Worm (Caenorhabditis elegans) whole organism, L3 larva: ENCODE results near the gene nhr-186.

Source experiments
- R02D3.7 ChIP-seq: fragments of 150-350 bp; optimal IDR thresholded peaks from 2 replicates; lab custom pipeline; 2014; ENCODE audit warnings: missing biosample characterization, missing genetic modification characterization
- ZK546.5 ChIP-seq: sonication (generic microtip); optimal IDR thresholded peaks from 2 replicates; lab custom pipeline; 2017; ENCODE audit warnings: missing biosample characterization, missing genetic modification characterization
- aly-2 ChIP-seq: fragments of 150-350 bp; optimal IDR thresholded peaks from 2 replicates; lab custom pipeline; 2014; ENCODE audit warnings: missing biosample characterization, missing genetic modification characterization
- ceh-16 ChIP-seq: sonication (generic microtip); optimal IDR thresholded peaks from 2 replicates; lab custom pipeline; 2017; ENCODE audit warnings: missing biosample characterization, missing genetic modification characterization
- ceh-28 ChIP-seq: fragments of 150-350 bp; optimal IDR thresholded peaks from 2 replicates; lab custom pipeline; 2014; ENCODE audit warnings: missing biosample characterization, missing genetic modification reagents, missing genetic modification characterization
- ceh-82 ChIP-seq: fragments of 150-350 bp; optimal IDR thresholded peaks from 2 replicates; lab custom pipeline; 2014; ENCODE audit warnings: missing biosample characterization, missing genetic modification characterization
- daf-12 ChIP-seq: fragments of 150-350 bp; optimal IDR thresholded peaks from 2 replicates; lab custom pipeline; 2014; ENCODE audit warnings: missing biosample characterization, missing genetic modification reagents, missing genetic modification characterization
- egl-5 ChIP-seq: fragments of 150-350 bp; optimal IDR thresholded peaks from 2 replicates; lab custom pipeline; 2017; ENCODE audit warnings: missing biosample characterization, missing genetic modification reagents, missing genetic modification characterization, inconsistent platforms
- elt-1 ChIP-seq: fragments of 150-350 bp; optimal IDR thresholded peaks from 2 replicates; lab custom pipeline; 2014; ENCODE audit warnings: missing biosample characterization, missing genetic modification characterization
- elt-2 ChIP-seq: sonication (generic microtip); optimal IDR thresholded peaks from 2 replicates; lab custom pipeline; 2016; ENCODE audit warnings: missing genetic modification reagents, mild to moderate bottlenecking, missing genetic modification characterization, missing compliant biosample characterization
- elt-3 ChIP-seq, 3 experiments: fragments of 150-350 bp in 1 of 3; sonication (generic microtip) in 2 of 3; optimal IDR thresholded peaks; 2 replicates in 2 of 3; 4 replicates in 1 of 3; lab custom pipeline; 2014 to 2017; ENCODE audit warnings: missing biosample characterization in 3 of 3, missing genetic modification characterization in 3 of 3
- eor-1 ChIP-seq, 2 experiments: fragments of 150-350 bp; optimal IDR thresholded peaks; 2 replicates each; lab custom pipeline; 2014 to 2018; ENCODE audit warnings: missing biosample characterization in 2 of 2, missing genetic modification characterization in 2 of 2
- fkh-10 ChIP-seq: sonication (generic microtip); optimal IDR thresholded peaks from 2 replicates; lab custom pipeline; 2017; ENCODE audit warnings: missing biosample characterization, missing genetic modification reagents, missing genetic modification characterization
- fos-1 ChIP-seq: fragments of 150-350 bp; optimal IDR thresholded peaks from 2 replicates; lab custom pipeline; 2014; ENCODE audit warnings: missing biosample characterization, missing genetic modification characterization
- hmg-11 ChIP-seq: sonication (generic microtip); optimal IDR thresholded peaks from 2 replicates; lab custom pipeline; 2016; ENCODE audit warnings: missing genetic modification characterization, missing compliant biosample characterization
- jun-1 ChIP-seq: fragments of 150-350 bp; optimal IDR thresholded peaks from 2 replicates; lab custom pipeline; 2014; ENCODE audit warnings: missing biosample characterization, missing genetic modification reagents, missing genetic modification characterization
- lin-15B ChIP-seq: fragments of 150-350 bp; optimal IDR thresholded peaks from 2 replicates; lab custom pipeline; 2014; ENCODE audit warnings: missing biosample characterization, missing genetic modification characterization
- lin-39 ChIP-seq: fragments of 150-350 bp; optimal IDR thresholded peaks from 2 replicates; lab custom pipeline; 2018; ENCODE audit warnings: missing biosample characterization, missing genetic modification reagents, missing genetic modification characterization
- lsy-12 ChIP-seq: sonication (generic microtip); optimal IDR thresholded peaks from 2 replicates; lab custom pipeline; 2016; ENCODE audit warnings: mild to moderate bottlenecking, missing genetic modification characterization, missing compliant biosample characterization
- mdl-1 ChIP-seq: fragments of 150-350 bp; optimal IDR thresholded peaks from 2 replicates; lab custom pipeline; 2014; ENCODE audit warnings: missing biosample characterization, missing genetic modification characterization
- mml-1 ChIP-seq: fragments of 150-350 bp; sonication (generic microtip); optimal IDR thresholded peaks from 3 replicates; lab custom pipeline; 2014; ENCODE audit warnings: missing biosample characterization, missing genetic modification characterization
- nhr-11 ChIP-seq: fragments of 150-350 bp; optimal IDR thresholded peaks from 2 replicates; lab custom pipeline; 2014; ENCODE audit warnings: missing biosample characterization, missing genetic modification characterization
- nhr-12 ChIP-seq: fragments of 150-350 bp; optimal IDR thresholded peaks from 2 replicates; lab custom pipeline; 2014; ENCODE audit warnings: missing biosample characterization, missing genetic modification characterization
- nhr-237 ChIP-seq: fragments of 150-350 bp; optimal IDR thresholded peaks from 2 replicates; lab custom pipeline; 2014; ENCODE audit warnings: missing biosample characterization, missing genetic modification characterization
- nhr-25 ChIP-seq: sonication (generic microtip); optimal IDR thresholded peaks from 2 replicates; lab custom pipeline; 2017; ENCODE audit warnings: missing biosample characterization, missing genetic modification characterization
- nhr-28 ChIP-seq: fragments of 150-350 bp; optimal IDR thresholded peaks from 2 replicates; lab custom pipeline; 2014; ENCODE audit warnings: missing biosample characterization, missing genetic modification characterization
- nhr-43 ChIP-seq: sonication (generic microtip); optimal IDR thresholded peaks from 2 replicates; lab custom pipeline; 2016; ENCODE audit warnings: mild to moderate bottlenecking, missing genetic modification characterization, missing compliant biosample characterization; ENCODE audit not compliant: poor library complexity, severe bottlenecking
- nhr-67 ChIP-seq: fragments of 150-350 bp; optimal IDR thresholded peaks from 2 replicates; lab custom pipeline; 2014; ENCODE audit warnings: missing biosample characterization, missing genetic modification characterization
- nhr-76 ChIP-seq: fragments of 150-350 bp; sonication (generic microtip); optimal IDR thresholded peaks from 5 replicates; lab custom pipeline; 2014; ENCODE audit warnings: missing biosample characterization, missing genetic modification characterization
- nhr-77 ChIP-seq: fragments of 150-350 bp; optimal IDR thresholded peaks from 2 replicates; lab custom pipeline; 2014; ENCODE audit warnings: missing biosample characterization, missing genetic modification characterization
- pha-4 ChIP-seq: fragments of 150-350 bp; optimal IDR thresholded peaks from 2 replicates; lab custom pipeline; 2014; ENCODE audit warnings: missing biosample characterization, missing genetic modification reagents, missing genetic modification characterization
- pqm-1 ChIP-seq: fragments of 150-350 bp; optimal IDR thresholded peaks from 2 replicates; lab custom pipeline; 2017; ENCODE audit warnings: missing biosample characterization, missing genetic modification characterization, inconsistent platforms
- skn-1 ChIP-seq: fragments of 150-350 bp; optimal IDR thresholded peaks from 2 replicates; lab custom pipeline; 2014; ENCODE audit warnings: missing biosample characterization, missing genetic modification characterization
- snpc-4 ChIP-seq: fragments of 150-350 bp; optimal IDR thresholded peaks from 2 replicates; lab custom pipeline; 2014; ENCODE audit warnings: missing biosample characterization, missing genetic modification characterization
- tbx-2 ChIP-seq: sonication (generic microtip); optimal IDR thresholded peaks from 2 replicates; lab custom pipeline; 2016; ENCODE audit warnings: mild to moderate bottlenecking, missing genetic modification characterization, missing compliant biosample characterization
- unc-62 ChIP-seq: fragments of 150-350 bp; sonication (generic microtip); optimal IDR thresholded peaks from 4 replicates; lab custom pipeline; 2014; ENCODE audit warnings: missing biosample characterization, missing genetic modification reagents, missing genetic modification characterization

The nhr-186 gene

DNA sequence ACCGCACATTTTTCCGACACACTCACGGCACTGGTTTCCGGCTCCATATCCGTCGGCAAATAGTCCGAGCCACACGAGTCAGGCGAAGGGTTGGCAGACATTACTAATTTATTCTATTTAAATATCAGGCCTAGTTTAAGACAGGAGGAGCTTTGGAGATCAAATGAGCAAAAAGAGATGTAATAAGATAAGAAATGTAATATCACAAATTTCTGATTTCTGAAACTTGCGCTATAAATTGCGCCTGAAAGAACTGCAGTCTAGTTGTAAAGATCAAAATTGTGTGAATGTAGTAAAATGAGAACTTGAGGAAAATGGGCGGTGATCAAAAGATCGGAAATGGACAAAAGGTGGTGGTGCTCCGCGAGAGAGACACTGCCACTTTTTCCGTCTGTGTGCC is at the start of gene nhr-186:
Gene nhr-186, minus strand, starts transcription at position 101 of the 400 bp plus-strand sequence.
- TF ChIP-seq aly-2 (tag; lab: Kevin White, UChicago) (no peak), tbx-2 (tag; lab: Kevin White, UChicago) (no peak), ceh-16 (tag; lab: Kevin White, UChicago) (no peak), lin-39 (tag; lab: Kevin White, UChicago) (no peak), nhr-25 (no peak), fos-1 (no peak), nhr-28 (no peak), nhr-11 (tag; lab: Kevin White, UChicago) (no peak), eor-1 (tag; optimal IDR thresholded peaks at IDR 0.05; lab: Kevin White, UChicago) (no peak), nhr-12 (no peak), pqm-1 (tag; lab: Kevin White, UChicago) (no peak), elt-1 (tag; lab: Kevin White, UChicago) (no peak), mml-1 (tag; lab: Kevin White, UChicago) (no peak), pha-4 (no peak), mdl-1 (no peak), hmg-11 (tag; lab: Kevin White, UChicago) (no peak), nhr-76 (no peak), elt-2 (no peak)

DNA sequence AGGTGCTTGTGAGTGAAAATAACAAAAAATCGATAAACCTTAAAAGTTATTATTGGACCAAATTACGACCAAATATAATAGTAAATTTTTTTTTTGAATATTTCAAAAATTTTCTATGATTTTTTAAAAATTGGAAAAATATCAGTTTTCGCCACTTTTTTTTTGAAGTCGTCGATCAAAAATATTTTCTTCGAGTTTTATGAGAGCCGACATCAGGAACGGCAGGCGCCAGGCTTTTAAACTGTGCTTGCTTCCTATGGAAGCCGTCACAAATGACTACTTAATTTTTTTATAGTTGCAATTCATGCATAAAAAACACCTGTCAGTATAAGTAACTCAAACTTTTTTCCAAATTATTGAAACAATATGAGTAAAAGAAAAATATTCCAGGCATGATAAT is 48.7 kb upstream of the nhr-186 start:
- no peak for TF ChIP-seq lin-39 (tag; lab: Kevin White, UChicago)
- TF ChIP-seq lsy-12 (tag; lab: Kevin White, UChicago): no peak
- TF ChIP-seq mml-1 (tag; lab: Kevin White, UChicago): no peak
- no peak for TF ChIP-seq ceh-82
- TF ChIP-seq skn-1 (tag; lab: Kevin White, UChicago): no peak
- TF ChIP-seq eor-1 (tag; optimal IDR thresholded peaks at IDR 0.05; lab: Kevin White, UChicago): no peak
- no peak for TF ChIP-seq nhr-25
- no peak for TF ChIP-seq nhr-11 (tag; lab: Kevin White, UChicago)
- TF ChIP-seq lin-15B (tag; lab: Kevin White, UChicago): no peak
- TF ChIP-seq elt-3 (tag; optimal IDR thresholded peaks at IDR 0.05; lab: Kevin White, UChicago): no peak
- no peak for TF ChIP-seq egl-5 (tag; lab: Kevin White, UChicago)
- no peak for TF ChIP-seq jun-1 (tag; lab: Kevin White, UChicago)
- no peak for TF ChIP-seq unc-62 (GFP tag; lab: Kevin White, UChicago)
- no peak for TF ChIP-seq nhr-67 (tag; lab: Kevin White, UChicago)
- TF ChIP-seq nhr-28: no peak
- TF ChIP-seq nhr-76: no peak
- no peak for TF ChIP-seq fkh-10 (GFP tag; lab: Kevin White, UChicago)
- TF ChIP-seq nhr-43 (tag; lab: Kevin White, UChicago): no peak
- TF ChIP-seq aly-2 (tag; lab: Kevin White, UChicago): no peak

DNA sequence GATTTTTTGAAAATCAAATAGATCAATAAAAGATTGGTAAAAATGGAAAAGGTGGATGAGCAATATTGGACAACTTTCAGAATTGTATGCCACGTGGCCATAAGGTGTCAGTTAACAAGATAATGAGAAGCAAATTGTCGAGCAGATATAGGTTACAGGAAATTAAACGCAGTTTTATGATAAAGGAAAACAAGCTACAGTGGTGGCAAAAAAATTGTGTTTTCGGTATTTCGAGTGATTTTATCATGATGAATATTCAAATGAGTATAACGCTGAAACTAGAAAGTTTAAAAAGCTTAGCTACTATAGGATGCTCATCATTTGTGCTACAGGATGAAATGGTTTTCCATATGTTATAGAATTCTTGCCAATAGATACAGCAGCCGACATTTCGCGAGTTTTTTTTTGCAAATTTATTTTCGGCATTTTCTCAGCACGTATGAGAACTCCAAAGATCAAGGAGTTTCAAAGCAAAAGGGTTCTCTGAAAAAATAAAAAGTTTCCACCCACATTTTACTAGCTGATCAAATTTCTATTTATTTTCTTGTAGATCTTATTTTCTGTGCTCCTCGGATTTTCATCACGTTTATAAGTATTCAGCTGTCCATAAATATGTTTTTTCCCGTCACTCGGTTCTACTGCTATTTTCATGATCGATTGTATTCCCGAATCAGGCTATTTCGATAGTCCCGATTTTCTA is 47.9 kb upstream of the nhr-186 start, which contains the start of the genes str-229 and srh-190:
Gene str-229, minus strand, starts transcription at position 101 of the 700 bp plus-strand sequence.
Gene srh-190, plus strand, starts transcription at position 650 of the 700 bp plus-strand sequence.
- no peak for TF ChIP-seq ceh-28 (tag; lab: Kevin White, UChicago)
- TF ChIP-seq ceh-16 (tag; lab: Kevin White, UChicago): no peak
- TF ChIP-seq daf-12: no peak
- no peak for TF ChIP-seq snpc-4 (tag; lab: Kevin White, UChicago)
- TF ChIP-seq R02D3.7 (tag; lab: Kevin White, UChicago): no peak
- no peak for TF ChIP-seq nhr-77 (tag; lab: Kevin White, UChicago)
- no peak for TF ChIP-seq aly-2 (tag; lab: Kevin White, UChicago)
- TF ChIP-seq nhr-43 (tag; lab: Kevin White, UChicago): no peak
- no peak for TF ChIP-seq unc-62 (GFP tag; lab: Kevin White, UChicago)
- TF ChIP-seq hmg-11 (tag; lab: Kevin White, UChicago): no peak

DNA sequence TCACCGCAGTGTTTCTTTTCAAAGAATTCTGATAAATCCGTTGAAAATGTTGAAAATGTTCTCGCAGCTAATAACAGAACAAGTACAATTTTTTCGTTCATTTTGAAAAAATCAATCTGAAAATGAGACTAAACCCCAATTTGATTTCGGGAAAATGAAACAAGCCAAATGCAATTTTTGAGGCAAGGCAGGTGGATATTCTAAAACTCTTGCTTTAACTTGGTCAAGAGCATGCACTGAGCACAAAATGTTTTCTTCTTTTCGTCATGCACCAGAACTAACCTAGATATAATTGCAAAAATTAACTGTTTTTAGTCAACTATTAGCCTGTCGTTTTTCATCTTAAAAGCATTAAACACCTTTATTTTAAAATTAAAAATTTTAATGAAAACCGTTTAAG is 45.4 kb upstream of the nhr-186 start, which contains the start of gene irld-22:
Gene irld-22, minus strand, starts transcription at position 101 of the 400 bp plus-strand sequence.
- TF ChIP-seq nhr-237 (tag; lab: Kevin White, UChicago) (no peak), ZK546.5 (no peak), jun-1 (tag; lab: Kevin White, UChicago) (no peak), pha-4 (no peak), mml-1 (tag; lab: Kevin White, UChicago) (no peak), nhr-25 (no peak)
- TF ChIP-seq, all 47 proteins: peak for 0
